Worm (Caenorhabditis elegans) whole organism, L1 larva: ENCODE measurements around the gene Y110A2AR.1.

Source experiments
- C16A3.4 ChIP-seq: fragments of 150-350 bp; optimal IDR thresholded peaks from 2 replicates; lab custom pipeline; 2014; ENCODE audit warnings: missing biosample characterization, missing genetic modification characterization
- C34B4.2 ChIP-seq: sonication (generic microtip); optimal IDR thresholded peaks from 2 replicates; lab custom pipeline; 2017; ENCODE audit warnings: mild to moderate bottlenecking, missing genetic modification characterization, missing compliant biosample characterization
- aha-1 ChIP-seq: fragments of 150-350 bp; optimal IDR thresholded peaks from 2 replicates; lab custom pipeline; 2014; ENCODE audit warnings: missing biosample characterization, missing genetic modification characterization
- alr-1 ChIP-seq: fragments of 200-800 bp; sonication (Bioruptor generic); optimal IDR thresholded peaks from 2 replicates; lab custom pipeline; 2018; ENCODE audit warnings: borderline replicate concordance, mild to moderate bottlenecking, missing genetic modification characterization, missing compliant biosample characterization
- ama-1 ChIP-seq: fragments of 150-350 bp; optimal IDR thresholded peaks from 2 replicates; lab custom pipeline; 2014
- ceh-82 ChIP-seq, 3 experiments: fragments of 150-350 bp in 1 of 3; sonication (generic microtip) in 2 of 3; optimal IDR thresholded peaks; 2 replicates each; lab custom pipeline; 2014 to 2017; ENCODE audit warnings: missing biosample characterization in 3 of 3, missing genetic modification characterization in 3 of 3
- ceh-90 ChIP-seq: sonication (generic microtip); optimal IDR thresholded peaks from 2 replicates; lab custom pipeline; 2016; ENCODE audit warnings: missing genetic modification characterization, missing compliant biosample characterization
- dpl-1 ChIP-seq, 3 experiments: fragments of 150-350 bp in 2 of 3; sonication (generic microtip) in 1 of 3; optimal IDR thresholded peaks; 2 replicates each; lab custom pipeline; 2014 to 2017; ENCODE audit warnings: missing biosample characterization in 3 of 3, missing genetic modification characterization in 3 of 3, missing genetic modification reagents in 3 of 3
- dsc-1 ChIP-seq: sonication (generic microtip); optimal IDR thresholded peaks from 2 replicates; lab custom pipeline; 2016; ENCODE audit warnings: mild to moderate bottlenecking, missing genetic modification characterization, missing compliant biosample characterization
- efl-1 ChIP-seq, 4 experiments: fragments of 150-350 bp; optimal IDR thresholded peaks in 3 of 4; peaks in 1 of 4; 1 replicate in 1 of 4; 2 replicates in 3 of 4; lab custom pipeline; 2014; ENCODE audit warnings: missing biosample characterization in 2 of 4, missing genetic modification characterization in 2 of 4, missing genetic modification reagents in 2 of 4
- efl-3 ChIP-seq: fragments of 200-800 bp; sonication (Bioruptor generic); optimal IDR thresholded peaks from 2 replicates; lab custom pipeline; 2018; ENCODE audit warnings: mild to moderate bottlenecking, missing genetic modification characterization, missing compliant biosample characterization
- egl-27 ChIP-seq, 2 experiments: fragments of 150-350 bp in 1 of 2; sonication (generic microtip); optimal IDR thresholded peaks; 3 replicates each; lab custom pipeline; 2017 to 2018; ENCODE audit warnings: missing biosample characterization in 2 of 2, missing genetic modification characterization in 2 of 2, missing genetic modification reagents in 2 of 2
- ets-5 ChIP-seq: fragments of 200-800 bp; sonication (Bioruptor generic); IDR thresholded peaks from 2 replicates; pipeline ENCODE4 v1.3.6; 2022; ENCODE audit warnings: missing genetic modification characterization, missing compliant biosample characterization
- fkh-8 ChIP-seq: sonication (generic microtip); optimal IDR thresholded peaks from 2 replicates; lab custom pipeline; 2016; ENCODE audit warnings: mild to moderate bottlenecking, missing genetic modification characterization, missing compliant biosample characterization
- grh-1 ChIP-seq: fragments of 200-800 bp; sonication (Bioruptor generic); IDR thresholded peaks from 2 replicates; pipeline ENCODE4 v1.3.6; 2022; ENCODE audit warnings: missing genetic modification reagents, missing genetic modification characterization, missing compliant biosample characterization
- hlh-17 ChIP-seq: fragments of 200-800 bp; sonication (Bioruptor generic); optimal IDR thresholded peaks from 2 replicates; lab custom pipeline; 2018; ENCODE audit warnings: missing genetic modification characterization, mild to moderate bottlenecking, missing compliant biosample characterization, moderate library complexity, borderline replicate concordance
- hlh-4 ChIP-seq: sonication (generic microtip); optimal IDR thresholded peaks from 2 replicates; lab custom pipeline; 2016; ENCODE audit warnings: mild to moderate bottlenecking, missing genetic modification characterization, missing compliant biosample characterization
- hpl-2 ChIP-seq: fragments of 150-350 bp; optimal IDR thresholded peaks from 2 replicates; lab custom pipeline; 2014; ENCODE audit warnings: missing biosample characterization, missing genetic modification reagents, missing genetic modification characterization
- lin-14 ChIP-seq: fragments of 200-800 bp; sonication (Bioruptor generic); optimal IDR thresholded peaks from 2 replicates; lab custom pipeline; 2018; ENCODE audit warnings: mild to moderate bottlenecking, missing genetic modification characterization, moderate library complexity, missing compliant biosample characterization
- lin-35 ChIP-seq, 2 experiments: fragments of 150-350 bp; optimal IDR thresholded peaks; 2 replicates each; lab custom pipeline; 2014; ENCODE audit warnings: missing biosample characterization in 2 of 2, missing genetic modification characterization in 2 of 2, missing genetic modification reagents in 2 of 2
- lir-3 ChIP-seq: sonication (generic microtip); optimal IDR thresholded peaks from 2 replicates; lab custom pipeline; 2016; ENCODE audit warnings: mild to moderate bottlenecking, missing genetic modification characterization, moderate library complexity, missing compliant biosample characterization; ENCODE audit not compliant: poor library complexity
- lsy-2 ChIP-seq, 2 experiments: fragments of 150-350 bp; optimal IDR thresholded peaks; 2 replicates each; lab custom pipeline; 2014; ENCODE audit warnings: missing biosample characterization in 2 of 2, missing genetic modification characterization in 2 of 2
- mef-2 ChIP-seq: fragments of 150-350 bp; optimal IDR thresholded peaks from 2 replicates; lab custom pipeline; 2014; ENCODE audit warnings: missing biosample characterization, missing genetic modification characterization
- mep-1 ChIP-seq: fragments of 150-350 bp; optimal IDR thresholded peaks from 2 replicates; lab custom pipeline; 2014; ENCODE audit warnings: missing biosample characterization, missing genetic modification characterization
- nhr-12 ChIP-seq: sonication (generic microtip); optimal IDR thresholded peaks from 2 replicates; lab custom pipeline; 2017; ENCODE audit warnings: missing biosample characterization, missing genetic modification characterization
- nhr-20 ChIP-seq: sonication (generic microtip); optimal IDR thresholded peaks from 2 replicates; lab custom pipeline; 2016; ENCODE audit warnings: mild to moderate bottlenecking, missing genetic modification characterization, missing compliant biosample characterization
- nhr-237 ChIP-seq: fragments of 150-350 bp; optimal IDR thresholded peaks from 2 replicates; lab custom pipeline; 2014; ENCODE audit warnings: missing biosample characterization, missing genetic modification characterization
- nhr-28 ChIP-seq: fragments of 150-350 bp; optimal IDR thresholded peaks from 2 replicates; lab custom pipeline; 2014; ENCODE audit warnings: missing biosample characterization, missing genetic modification characterization
- nhr-47 ChIP-seq: sonication (generic microtip); optimal IDR thresholded peaks from 2 replicates; lab custom pipeline; 2016; ENCODE audit warnings: mild to moderate bottlenecking, missing genetic modification characterization, moderate library complexity, missing compliant biosample characterization
- nhr-71 ChIP-seq: sonication (generic microtip); optimal IDR thresholded peaks from 2 replicates; lab custom pipeline; 2016; ENCODE audit warnings: mild to moderate bottlenecking, missing genetic modification characterization, moderate library complexity, missing compliant biosample characterization
- nhr-76 ChIP-seq: sonication (generic microtip); optimal IDR thresholded peaks from 2 replicates; lab custom pipeline; 2017; ENCODE audit warnings: missing biosample characterization, missing genetic modification characterization
- nhr-84 ChIP-seq: sonication (generic microtip); optimal IDR thresholded peaks from 2 replicates; lab custom pipeline; 2017; ENCODE audit warnings: missing biosample characterization, missing genetic modification characterization
- nhr-90 ChIP-seq: sonication (generic microtip); optimal IDR thresholded peaks from 2 replicates; lab custom pipeline; 2016; ENCODE audit warnings: mild to moderate bottlenecking, missing genetic modification characterization, missing compliant biosample characterization; ENCODE audit not compliant: poor library complexity
- skn-1 ChIP-seq: fragments of 150-350 bp; optimal IDR thresholded peaks from 2 replicates; lab custom pipeline; 2014; ENCODE audit warnings: missing biosample characterization, missing genetic modification characterization
- snpc-4 ChIP-seq: fragments of 150-350 bp; optimal IDR thresholded peaks from 2 replicates; lab custom pipeline; 2014; ENCODE audit warnings: missing biosample characterization, missing genetic modification characterization
- sptf-1 ChIP-seq: fragments of 150-350 bp; optimal IDR thresholded peaks from 2 replicates; lab custom pipeline; 2014; ENCODE audit warnings: missing biosample characterization, missing genetic modification characterization
- tbx-2 ChIP-seq: sonication (generic microtip); optimal IDR thresholded peaks from 2 replicates; lab custom pipeline; 2016; ENCODE audit warnings: missing genetic modification characterization, missing compliant biosample characterization
- unc-30 ChIP-seq: sonication (generic microtip); optimal IDR thresholded peaks from 2 replicates; lab custom pipeline; 2017; ENCODE audit warnings: missing biosample characterization, missing genetic modification characterization
- unc-62 ChIP-seq: fragments of 150-350 bp; optimal IDR thresholded peaks from 2 replicates; lab custom pipeline; 2014; ENCODE audit warnings: missing biosample characterization, missing genetic modification reagents, missing genetic modification characterization
- unc-98 ChIP-seq: fragments of 200-800 bp; sonication (Bioruptor generic); IDR thresholded peaks from 2 replicates; pipeline ENCODE4 v1.3.6; 2022; ENCODE audit warnings: missing genetic modification characterization, missing compliant biosample characterization
- vab-15 ChIP-seq: sonication (generic microtip); optimal IDR thresholded peaks from 2 replicates; lab custom pipeline; 2017; ENCODE audit warnings: missing genotype, mild to moderate bottlenecking, missing genetic modification characterization, missing compliant biosample characterization
- zip-4 ChIP-seq: fragments of 200-800 bp; sonication (Bioruptor generic); optimal IDR thresholded peaks from 2 replicates; lab custom pipeline; 2018; ENCODE audit warnings: mild to moderate bottlenecking, missing genetic modification characterization, moderate library complexity, missing compliant biosample characterization
- ztf-4 ChIP-seq: fragments of 150-350 bp; optimal IDR thresholded peaks from 2 replicates; lab custom pipeline; 2014; ENCODE audit warnings: missing biosample characterization, missing genetic modification characterization

Y110A2AR.1 gene

ce11 chrII:2919074-2919857, at the start of gene Y110A2AR.1, which contains the start of gene ncap-1:
Y110A2AR.1 (plus strand) TSS chrII:2919710.
ncap-1 (minus strand) TSS chrII:2919314.
- TF ChIP-seq nhr-47 (tag; lab: Kevin White, UChicago) (no peak), lin-35 (GFP tag; optimal IDR thresholded peaks at IDR 0.05; lab: Kevin White, UChicago) (peak; percentile 68 to 88), lsy-2 (tag; optimal IDR thresholded peaks at IDR 0.05; lab: Kevin White, UChicago) (peak in 1 of 2 experiments; percentile 13), nhr-76 (no peak), mep-1 (tag; lab: Kevin White, UChicago) (peak; percentile 1), hpl-2 (GFP tag; lab: Kevin White, UChicago) (no peak), dpl-1 (GFP tag; optimal IDR thresholded peaks at IDR 0.05; lab: Kevin White, UChicago) (peak; percentile 49 to 83 (median 74)), C16A3.4 (no peak), efl-1 (optimal IDR thresholded peaks at IDR 0.05; lab: Kevin White, UChicago) (peak; percentile 37 to 81), efl-1 (GFP tag; optimal IDR thresholded peaks at IDR 0.05 in 1 of 2; lab: Kevin White, UChicago) (peak; percentile 82 to 98), ceh-82 (tag; optimal IDR thresholded peaks at IDR 0.05; lab: Kevin White, UChicago) (peak in 1 of 3 experiments; percentile 18)
- TF ChIP-seq, all 84 proteins: peak for 6

DNA sequence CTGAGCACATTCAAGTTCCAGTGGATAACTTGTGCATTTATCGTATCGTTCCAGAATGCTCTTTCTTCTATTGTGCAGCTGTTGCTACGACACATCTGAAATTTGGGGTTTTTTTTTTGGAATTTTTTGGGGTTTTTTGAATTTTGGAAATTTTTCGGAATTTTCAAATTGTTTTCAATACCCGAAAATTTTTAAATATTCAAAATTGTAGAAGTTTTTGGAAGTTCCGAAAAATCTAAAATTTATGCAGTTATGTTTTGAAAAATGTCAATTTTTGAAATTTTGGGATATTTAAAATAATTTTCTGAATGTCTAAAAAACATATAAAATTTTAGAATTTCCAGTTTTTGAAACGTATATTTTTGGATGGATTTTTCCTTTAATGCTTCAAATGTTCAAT, 47.7 kb upstream of the Y110A2AR.1 start, which contains the start of gene Y110A2AL.10:
Y110A2AL.10 (minus strand) TSS at position 101 of the 400 bp plus-strand sequence.
- TF ChIP-seq lin-35 (GFP tag; optimal IDR thresholded peaks at IDR 0.05; lab: Kevin White, UChicago) = no peak
- TF ChIP-seq egl-27 (tag; optimal IDR thresholded peaks at IDR 0.05; lab: Kevin White, UChicago) = no peak
- no peak for TF ChIP-seq grh-1 (GFP tag; lab: Robert Waterston, UW)
- no peak for TF ChIP-seq C34B4.2 (tag; lab: Kevin White, UChicago)
- TF ChIP-seq nhr-12 (tag; lab: Kevin White, UChicago) = no peak
- TF ChIP-seq ets-5 (GFP tag; lab: Robert Waterston, UW) = no peak
- TF ChIP-seq ama-1 (lab: Kevin White, UChicago) = no peak
- no peak for TF ChIP-seq aha-1
- no peak for TF ChIP-seq lir-3 (tag; lab: Kevin White, UChicago)
- TF ChIP-seq ztf-4 (tag; lab: Kevin White, UChicago) = no peak
- no peak for TF ChIP-seq hlh-4 (tag; lab: Kevin White, UChicago)
- TF ChIP-seq dsc-1 (tag; lab: Kevin White, UChicago) = no peak
- no peak for TF ChIP-seq nhr-28 (tag; lab: Kevin White, UChicago)
- TF ChIP-seq mef-2 (tag; lab: Kevin White, UChicago) = no peak
- TF ChIP-seq sptf-1 (tag; lab: Kevin White, UChicago) = no peak
- TF ChIP-seq hlh-17 (GFP tag; lab: Kevin White, UChicago) = no peak
- TF ChIP-seq unc-30 (tag; lab: Kevin White, UChicago) = no peak

- no peak for TF ChIP-seq ama-1 (lab: Kevin White, UChicago)
- no peak for TF ChIP-seq skn-1 (tag; lab: Kevin White, UChicago)
- no peak for TF ChIP-seq nhr-76
- no peak for TF ChIP-seq fkh-8
- no peak for TF ChIP-seq nhr-12 (tag; lab: Kevin White, UChicago)
- TF ChIP-seq mep-1 (tag; lab: Kevin White, UChicago) = no peak
- no peak for TF ChIP-seq vab-15 (tag; lab: Kevin White, UChicago)
- TF ChIP-seq unc-98 = no peak
- TF ChIP-seq nhr-237 (tag; lab: Kevin White, UChicago) = no peak
- no peak for TF ChIP-seq ceh-90 (tag; lab: Kevin White, UChicago)
- TF ChIP-seq nhr-71 (tag; lab: Kevin White, UChicago) = no peak
- TF ChIP-seq nhr-84 (tag; lab: Kevin White, UChicago) = no peak
Measured at ce11 chrII:2874801-2875200, 44.7 kb upstream of the Y110A2AR.1 start, which contains the start of gene Y110A2AL.1. Y110A2AL.1 (plus strand) TSS chrII:2875101.

DNA sequence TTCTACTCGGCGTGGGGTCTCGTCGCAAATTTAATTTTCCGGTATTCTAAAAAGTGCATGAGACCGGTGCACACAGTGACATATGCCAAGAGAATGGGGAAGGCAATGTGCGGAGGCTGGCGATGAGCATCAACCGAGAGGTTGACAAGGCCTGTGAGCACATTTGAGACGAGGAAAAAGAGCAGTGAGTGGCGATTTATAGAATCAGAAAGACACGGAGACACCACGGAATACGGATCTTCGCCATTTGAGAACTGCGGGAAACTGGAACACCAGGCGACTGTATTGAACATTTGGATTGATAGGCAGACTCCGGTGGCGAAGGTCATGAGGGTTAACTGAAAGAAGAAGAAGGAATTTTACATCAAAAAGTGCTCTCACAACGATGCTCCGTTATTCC, 40.6 kb upstream of the Y110A2AR.1 start:
- no peak for TF ChIP-seq alr-1 (tag; lab: Kevin White, UChicago)
- TF ChIP-seq C34B4.2 (tag; lab: Kevin White, UChicago) = no peak
- TF ChIP-seq zip-4 = no peak
- no peak for TF ChIP-seq mef-2 (tag; lab: Kevin White, UChicago)
- no peak for TF ChIP-seq skn-1 (tag; lab: Kevin White, UChicago)
- no peak for TF ChIP-seq nhr-20 (tag; lab: Kevin White, UChicago)
- no peak for TF ChIP-seq aha-1
- TF ChIP-seq nhr-47 (tag; lab: Kevin White, UChicago) = no peak
- no peak for TF ChIP-seq lin-35 (GFP tag; optimal IDR thresholded peaks at IDR 0.05; lab: Kevin White, UChicago)
- TF ChIP-seq lin-14 = no peak
- TF ChIP-seq tbx-2 (tag; lab: Kevin White, UChicago) = no peak
- TF ChIP-seq efl-3 (GFP tag; lab: Kevin White, UChicago) = no peak
- no peak for TF ChIP-seq hlh-17 (GFP tag; lab: Kevin White, UChicago)
- TF ChIP-seq nhr-12 (tag; lab: Kevin White, UChicago) = no peak
- no peak for TF ChIP-seq nhr-90
- TF ChIP-seq unc-62 (GFP tag; lab: Kevin White, UChicago) = no peak
- no peak for TF ChIP-seq snpc-4 (tag; lab: Kevin White, UChicago)
- no peak for TF ChIP-seq ceh-82 (tag; optimal IDR thresholded peaks at IDR 0.05; lab: Kevin White, UChicago)
